Worm (Caenorhabditis elegans) whole organism, L1 larva: Measurements from ENCODE around the gene srv-5.

Experiments used
- C16A3.4 ChIP-seq: fragments of 150-350 bp; optimal IDR thresholded peaks from 2 replicates; lab custom pipeline; 2014; ENCODE audit warnings: missing biosample characterization, missing genetic modification characterization
- F16B12.6 ChIP-seq: fragments of 150-350 bp; optimal IDR thresholded peaks from 2 replicates; lab custom pipeline; 2014; ENCODE audit warnings: missing biosample characterization, missing genetic modification characterization
- Y116A8C.19 ChIP-seq: sonication (generic microtip); optimal IDR thresholded peaks from 2 replicates; lab custom pipeline; 2016; ENCODE audit warnings: missing compliant biosample characterization, missing genetic modification characterization, borderline replicate concordance
- aha-1 ChIP-seq: fragments of 150-350 bp; optimal IDR thresholded peaks from 2 replicates; lab custom pipeline; 2014; ENCODE audit warnings: missing biosample characterization, missing genetic modification characterization
- aly-2 ChIP-seq: fragments of 150-350 bp; optimal IDR thresholded peaks from 2 replicates; lab custom pipeline; 2014; ENCODE audit warnings: missing biosample characterization, missing genetic modification characterization
- ama-1 ChIP-seq: fragments of 150-350 bp; optimal IDR thresholded peaks from 2 replicates; lab custom pipeline; 2014
- ceh-63 ChIP-seq: fragments of 200-800 bp; sonication (Bioruptor generic); optimal IDR thresholded peaks from 2 replicates; lab custom pipeline; 2018; ENCODE audit warnings: mild to moderate bottlenecking, missing genetic modification characterization, missing compliant biosample characterization
- ceh-8 ChIP-seq: fragments of 200-800 bp; sonication (Bioruptor generic); optimal IDR thresholded peaks from 2 replicates; lab custom pipeline; 2018; ENCODE audit warnings: mild to moderate bottlenecking, missing genetic modification characterization, moderate library complexity, missing compliant biosample characterization
- dpl-1 ChIP-seq, 3 experiments: fragments of 150-350 bp in 2 of 3; sonication (generic microtip) in 1 of 3; optimal IDR thresholded peaks; 2 replicates each; lab custom pipeline; 2014 to 2017; ENCODE audit warnings: missing biosample characterization in 3 of 3, missing genetic modification characterization in 3 of 3, missing genetic modification reagents in 3 of 3
- dsc-1 ChIP-seq: sonication (generic microtip); optimal IDR thresholded peaks from 2 replicates; lab custom pipeline; 2016; ENCODE audit warnings: mild to moderate bottlenecking, missing genetic modification characterization, missing compliant biosample characterization
- efl-1 ChIP-seq, 4 experiments: fragments of 150-350 bp; optimal IDR thresholded peaks in 3 of 4; peaks in 1 of 4; 1 replicate in 1 of 4; 2 replicates in 3 of 4; lab custom pipeline; 2014; ENCODE audit warnings: missing biosample characterization in 2 of 4, missing genetic modification characterization in 2 of 4, missing genetic modification reagents in 2 of 4
- egl-13 ChIP-seq: sonication (generic microtip); optimal IDR thresholded peaks from 2 replicates; lab custom pipeline; 2016; ENCODE audit warnings: missing genotype, missing genetic modification reagents, missing genetic modification characterization, missing compliant biosample characterization
- egl-27 ChIP-seq, 2 experiments: fragments of 150-350 bp in 1 of 2; sonication (generic microtip); optimal IDR thresholded peaks; 3 replicates each; lab custom pipeline; 2017 to 2018; ENCODE audit warnings: missing biosample characterization in 2 of 2, missing genetic modification characterization in 2 of 2, missing genetic modification reagents in 2 of 2
- elt-2 ChIP-seq: sonication (generic microtip); optimal IDR thresholded peaks from 2 replicates; lab custom pipeline; 2016; ENCODE audit warnings: missing genetic modification characterization, mild to moderate bottlenecking, inconsistent platforms, missing compliant biosample characterization, missing genetic modification reagents
- elt-3 ChIP-seq, 6 experiments: fragments of 150-350 bp in 1 of 6; sonication (generic microtip); optimal IDR thresholded peaks; 2 replicates each; lab custom pipeline; 2017 to 2018; ENCODE audit warnings: missing biosample characterization in 6 of 6, missing genetic modification characterization in 6 of 6, inconsistent platforms in 1 of 6
- fkh-10 ChIP-seq: sonication (generic microtip); optimal IDR thresholded peaks from 2 replicates; lab custom pipeline; 2017; ENCODE audit warnings: missing biosample characterization, missing genetic modification reagents, missing genetic modification characterization
- fkh-8 ChIP-seq: sonication (generic microtip); optimal IDR thresholded peaks from 2 replicates; lab custom pipeline; 2016; ENCODE audit warnings: mild to moderate bottlenecking, missing genetic modification characterization, missing compliant biosample characterization
- fos-1 ChIP-seq: fragments of 150-350 bp; optimal IDR thresholded peaks from 2 replicates; lab custom pipeline; 2014; ENCODE audit warnings: missing biosample characterization, missing genetic modification characterization
- hpl-2 ChIP-seq: fragments of 150-350 bp; optimal IDR thresholded peaks from 2 replicates; lab custom pipeline; 2014; ENCODE audit warnings: missing biosample characterization, missing genetic modification reagents, missing genetic modification characterization
- isw-1 ChIP-seq: fragments of 200-800 bp; sonication (Bioruptor generic); IDR thresholded peaks from 2 replicates; pipeline ENCODE4 v1.3.6; 2022; ENCODE audit warnings: missing genetic modification characterization, missing compliant biosample characterization
- jun-1 ChIP-seq: fragments of 150-350 bp; optimal IDR thresholded peaks from 2 replicates; lab custom pipeline; 2014; ENCODE audit warnings: missing biosample characterization, missing genetic modification reagents, missing genetic modification characterization
- lin-13 ChIP-seq: fragments of 150-350 bp; optimal IDR thresholded peaks from 2 replicates; lab custom pipeline; 2014; ENCODE audit warnings: missing biosample characterization, missing genetic modification reagents, missing genetic modification characterization
- lin-15B ChIP-seq: fragments of 150-350 bp; sonication (generic microtip); optimal IDR thresholded peaks from 3 replicates; lab custom pipeline; 2014; ENCODE audit warnings: missing biosample characterization, missing genetic modification characterization
- lin-39 ChIP-seq: fragments of 150-350 bp; optimal IDR thresholded peaks from 2 replicates; lab custom pipeline; 2014; ENCODE audit warnings: missing biosample characterization, missing genetic modification reagents, missing genetic modification characterization
- lir-3 ChIP-seq: sonication (generic microtip); optimal IDR thresholded peaks from 2 replicates; lab custom pipeline; 2016; ENCODE audit warnings: mild to moderate bottlenecking, missing genetic modification characterization, moderate library complexity, missing compliant biosample characterization; ENCODE audit not compliant: poor library complexity
- lsy-2 ChIP-seq, 2 experiments: fragments of 150-350 bp; optimal IDR thresholded peaks; 2 replicates each; lab custom pipeline; 2014; ENCODE audit warnings: missing biosample characterization in 2 of 2, missing genetic modification characterization in 2 of 2
- mab-9 ChIP-seq: fragments of 200-800 bp; sonication (Bioruptor generic); IDR thresholded peaks from 2 replicates; pipeline ENCODE4 v1.3.6; 2022; ENCODE audit warnings: missing genetic modification reagents, missing genetic modification characterization, missing compliant biosample characterization
- mef-2 ChIP-seq: fragments of 150-350 bp; optimal IDR thresholded peaks from 2 replicates; lab custom pipeline; 2014; ENCODE audit warnings: missing biosample characterization, missing genetic modification characterization
- nhr-11 ChIP-seq: fragments of 150-350 bp; optimal IDR thresholded peaks from 2 replicates; lab custom pipeline; 2014; ENCODE audit warnings: missing biosample characterization, missing genetic modification characterization
- nhr-12 ChIP-seq: sonication (generic microtip); optimal IDR thresholded peaks from 2 replicates; lab custom pipeline; 2017; ENCODE audit warnings: missing biosample characterization, missing genetic modification characterization
- nhr-19 ChIP-seq: fragments of 200-800 bp; sonication (Bioruptor generic); conservative IDR thresholded peaks from 2 replicates; pipeline ENCODE4 v1.3.6; 2022; ENCODE audit warnings: missing genetic modification characterization, missing compliant biosample characterization
- nhr-28 ChIP-seq: fragments of 150-350 bp; optimal IDR thresholded peaks from 2 replicates; lab custom pipeline; 2014; ENCODE audit warnings: missing biosample characterization, missing genetic modification characterization
- nhr-47 ChIP-seq: sonication (generic microtip); optimal IDR thresholded peaks from 2 replicates; lab custom pipeline; 2016; ENCODE audit warnings: mild to moderate bottlenecking, missing genetic modification characterization, moderate library complexity, missing compliant biosample characterization
- nhr-76 ChIP-seq: sonication (generic microtip); optimal IDR thresholded peaks from 2 replicates; lab custom pipeline; 2017; ENCODE audit warnings: missing biosample characterization, missing genetic modification characterization
- nhr-77 ChIP-seq: fragments of 150-350 bp; optimal IDR thresholded peaks from 2 replicates; lab custom pipeline; 2014; ENCODE audit warnings: missing biosample characterization, missing genetic modification characterization
- nhr-90 ChIP-seq: sonication (generic microtip); optimal IDR thresholded peaks from 2 replicates; lab custom pipeline; 2016; ENCODE audit warnings: mild to moderate bottlenecking, missing genetic modification characterization, missing compliant biosample characterization; ENCODE audit not compliant: poor library complexity
- pax-3 ChIP-seq: fragments of 200-800 bp; sonication (Bioruptor generic); optimal IDR thresholded peaks from 2 replicates; lab custom pipeline; 2018; ENCODE audit warnings: mild to moderate bottlenecking, missing genetic modification characterization, moderate library complexity, missing compliant biosample characterization
- rnt-1 ChIP-seq: sonication (generic microtip); optimal IDR thresholded peaks from 2 replicates; lab custom pipeline; 2016; ENCODE audit warnings: mild to moderate bottlenecking, missing genetic modification characterization, moderate library complexity, missing compliant biosample characterization
- skn-1 ChIP-seq: fragments of 150-350 bp; optimal IDR thresholded peaks from 2 replicates; lab custom pipeline; 2014; ENCODE audit warnings: missing biosample characterization, missing genetic modification characterization
- sox-4 ChIP-seq: sonication (generic microtip); optimal IDR thresholded peaks from 2 replicates; lab custom pipeline; 2016; ENCODE audit warnings: missing genetic modification characterization, missing compliant biosample characterization
- sptf-1 ChIP-seq: fragments of 150-350 bp; optimal IDR thresholded peaks from 2 replicates; lab custom pipeline; 2014; ENCODE audit warnings: missing biosample characterization, missing genetic modification characterization
- sup-37 ChIP-seq: fragments of 200-800 bp; sonication (Bioruptor generic); optimal IDR thresholded peaks from 2 replicates; lab custom pipeline; 2018; ENCODE audit warnings: mild to moderate bottlenecking, missing genetic modification characterization, missing compliant biosample characterization
- swsn-7 ChIP-seq: sonication (generic microtip); optimal IDR thresholded peaks from 2 replicates; lab custom pipeline; 2016; ENCODE audit warnings: missing genetic modification characterization, missing compliant biosample characterization
- tbx-2 ChIP-seq: sonication (generic microtip); optimal IDR thresholded peaks from 2 replicates; lab custom pipeline; 2016; ENCODE audit warnings: missing genetic modification characterization, missing compliant biosample characterization
- tlp-1 ChIP-seq: fragments of 150-350 bp; optimal IDR thresholded peaks from 2 replicates; lab custom pipeline; 2014; ENCODE audit warnings: missing biosample characterization, missing genetic modification characterization
- unc-130 ChIP-seq: fragments of 150-350 bp; optimal IDR thresholded peaks from 2 replicates; lab custom pipeline; 2017; ENCODE audit warnings: missing biosample characterization, missing genetic modification characterization, inconsistent platforms
- unc-30 ChIP-seq: sonication (generic microtip); optimal IDR thresholded peaks from 2 replicates; lab custom pipeline; 2017; ENCODE audit warnings: missing biosample characterization, missing genetic modification characterization
- unc-62 ChIP-seq: fragments of 150-350 bp; optimal IDR thresholded peaks from 2 replicates; lab custom pipeline; 2014; ENCODE audit warnings: missing biosample characterization, missing genetic modification reagents, missing genetic modification characterization
- unc-86 ChIP-seq: sonication (generic microtip); optimal IDR thresholded peaks from 2 replicates; lab custom pipeline; 2016; ENCODE audit warnings: missing genetic modification characterization, missing compliant biosample characterization
- vab-15 ChIP-seq: sonication (generic microtip); optimal IDR thresholded peaks from 2 replicates; lab custom pipeline; 2017; ENCODE audit warnings: missing genotype, mild to moderate bottlenecking, missing genetic modification characterization, missing compliant biosample characterization
- xbp-1 ChIP-seq: sonication (generic microtip); optimal IDR thresholded peaks from 2 replicates; lab custom pipeline; 2016; ENCODE audit warnings: missing genetic modification characterization, missing compliant biosample characterization
- zag-1 ChIP-seq: fragments of 150-350 bp; optimal IDR thresholded peaks from 2 replicates; lab custom pipeline; 2014; ENCODE audit warnings: missing biosample characterization, missing genetic modification characterization
- ztf-11 ChIP-seq, 2 experiments: sonication (generic microtip); optimal IDR thresholded peaks; 2 replicates each; lab custom pipeline; 2016 to 2017; ENCODE audit warnings: missing genetic modification characterization in 2 of 2, missing biosample characterization in 1 of 2, missing compliant biosample characterization in 1 of 2
- ztf-4 ChIP-seq: fragments of 150-350 bp; optimal IDR thresholded peaks from 2 replicates; lab custom pipeline; 2014; ENCODE audit warnings: missing biosample characterization, missing genetic modification characterization

Gene srv-5

ce11 chrX:4254782-4255181, 2.6 kb downstream of the srv-5 start, which contains the start of gene taf-11.1:
TSS of gene taf-11.1 (plus strand) at chrX:4255170.
- TF ChIP-seq nhr-77 (tag; lab: Kevin White, UChicago) (no peak), nhr-76 (tag; lab: Kevin White, UChicago) (no peak), elt-3 (tag; optimal IDR thresholded peaks at IDR 0.05; lab: Kevin White, UChicago) (no peak), sptf-1 (no peak), ama-1 (lab: Kevin White, UChicago) (no peak), dsc-1 (no peak), nhr-12 (no peak), unc-86 (no peak), tbx-2 (tag; lab: Kevin White, UChicago) (no peak), mab-9 (GFP tag; lab: Robert Waterston, UW) (no peak), fkh-10 (no peak), swsn-7 (no peak), lin-15B (tag; lab: Kevin White, UChicago) (no peak), aly-2 (no peak), egl-27 (tag; optimal IDR thresholded peaks at IDR 0.05; lab: Kevin White, UChicago) (no peak), aha-1 (tag; lab: Kevin White, UChicago) (no peak), fos-1 (tag; lab: Kevin White, UChicago) (no peak), ceh-63 (GFP tag; lab: Kevin White, UChicago) (no peak), efl-1 (optimal IDR thresholded peaks at IDR 0.05; lab: Kevin White, UChicago) (no peak), efl-1 (GFP tag; optimal IDR thresholded peaks at IDR 0.05 in 1 of 2; lab: Kevin White, UChicago) (peak in 1 of 2 experiments; percentile 32), ztf-11 (tag; optimal IDR thresholded peaks at IDR 0.05; lab: Kevin White, UChicago) (no peak), nhr-11 (tag; lab: Kevin White, UChicago) (no peak), sox-4 (tag; lab: Kevin White, UChicago) (no peak), dpl-1 (GFP tag; optimal IDR thresholded peaks at IDR 0.05; lab: Kevin White, UChicago) (peak in 2 of 3 experiments; percentile 16 to 34), skn-1 (no peak), xbp-1 (tag; lab: Kevin White, UChicago) (peak; percentile 11), unc-130 (no peak), sup-37 (GFP tag; lab: Kevin White, UChicago) (no peak), isw-1 (GFP tag; lab: Robert Waterston, UW) (no peak), lin-39 (no peak), pax-3 (tag; lab: Kevin White, UChicago) (no peak), unc-30 (tag; lab: Kevin White, UChicago) (no peak), rnt-1 (peak; percentile 29), fkh-8 (tag; lab: Kevin White, UChicago) (no peak), jun-1 (tag; lab: Kevin White, UChicago) (no peak), tlp-1 (tag; lab: Kevin White, UChicago) (no peak), hpl-2 (GFP tag; lab: Kevin White, UChicago) (no peak), nhr-28 (tag; lab: Kevin White, UChicago) (no peak), vab-15 (tag; lab: Kevin White, UChicago) (no peak), zag-1 (tag; lab: Kevin White, UChicago) (no peak), F16B12.6 (peak; percentile 30), elt-2 (tag; lab: Kevin White, UChicago) (no peak), C16A3.4 (tag; lab: Kevin White, UChicago) (no peak), lin-13 (GFP tag; lab: Kevin White, UChicago) (no peak), Y116A8C.19 (tag; lab: Kevin White, UChicago) (no peak), mef-2 (tag; lab: Kevin White, UChicago) (no peak), ztf-4 (tag; lab: Kevin White, UChicago) (no peak), unc-62 (GFP tag; lab: Kevin White, UChicago) (no peak), nhr-47 (tag; lab: Kevin White, UChicago) (no peak), nhr-19 (GFP tag; lab: Robert Waterston, UW) (no peak), lir-3 (tag; lab: Kevin White, UChicago) (no peak), nhr-90 (tag; lab: Kevin White, UChicago) (no peak), egl-13 (tag; lab: Kevin White, UChicago) (no peak), ceh-8 (GFP tag; lab: Kevin White, UChicago) (no peak), lsy-2 (tag; optimal IDR thresholded peaks at IDR 0.05; lab: Kevin White, UChicago) (peak in 1 of 2 experiments; percentile 24)
